Worm (Caenorhabditis elegans) whole organism, late embryonic: ENCODE results near the gene ndc-80.

Experiments
- C08G9.2 ChIP-seq: sonication (generic microtip); optimal IDR thresholded peaks from 2 replicates; lab custom pipeline; 2016; ENCODE audit warnings: mild to moderate bottlenecking, missing genetic modification characterization, moderate library complexity, missing compliant biosample characterization
- C38D4.7 ChIP-seq: fragments of 200-800 bp; sonication (Bioruptor generic); optimal IDR thresholded peaks from 2 replicates; lab custom pipeline; 2018; ENCODE audit warnings: mild to moderate bottlenecking, missing genetic modification characterization, moderate library complexity, missing compliant biosample characterization
- F13H6.1 ChIP-seq: sonication (generic microtip); optimal IDR thresholded peaks from 2 replicates; lab custom pipeline; 2016; ENCODE audit warnings: missing genetic modification characterization, missing compliant biosample characterization
- K02D7.2 ChIP-seq: sonication (generic microtip); optimal IDR thresholded peaks from 2 replicates; lab custom pipeline; 2017; ENCODE audit warnings: mild to moderate bottlenecking, missing genetic modification characterization, missing compliant biosample characterization
- K09A11.1 ChIP-seq: sonication (generic microtip); optimal IDR thresholded peaks from 2 replicates; lab custom pipeline; 2017; ENCODE audit warnings: antibody characterized with exemption, mild to moderate bottlenecking, missing genetic modification characterization, missing compliant biosample characterization; ENCODE audit not compliant: insufficient read depth
- T23F11.4 ChIP-seq: fragments of 200-800 bp; sonication (Bioruptor generic); optimal IDR thresholded peaks from 2 replicates; lab custom pipeline; 2018; ENCODE audit warnings: mild to moderate bottlenecking, missing genetic modification characterization, missing compliant biosample characterization
- ahr-1 ChIP-seq: sonication (generic microtip); optimal IDR thresholded peaks from 2 replicates; lab custom pipeline; 2016; ENCODE audit warnings: missing genetic modification characterization, missing compliant biosample characterization
- ceh-19 ChIP-seq: fragments of 200-800 bp; sonication (Bioruptor generic); optimal IDR thresholded peaks from 2 replicates; lab custom pipeline; 2018; ENCODE audit warnings: mild to moderate bottlenecking, missing genetic modification characterization, missing compliant biosample characterization
- ceh-24 ChIP-seq: sonication (generic microtip); optimal IDR thresholded peaks from 2 replicates; lab custom pipeline; 2016; ENCODE audit warnings: mild to moderate bottlenecking, missing genetic modification characterization, missing compliant biosample characterization
- ceh-30 ChIP-seq: fragments of 150-350 bp; optimal IDR thresholded peaks from 2 replicates; lab custom pipeline; 2014; ENCODE audit warnings: missing biosample characterization, missing genetic modification characterization
- ceh-31 ChIP-seq: sonication (generic microtip); optimal IDR thresholded peaks from 2 replicates; lab custom pipeline; 2016; ENCODE audit warnings: missing genetic modification characterization, missing compliant biosample characterization
- ceh-45 ChIP-seq: fragments of 200-800 bp; sonication (Bioruptor generic); IDR thresholded peaks from 2 replicates; pipeline ENCODE4 v1.3.6; 2022; ENCODE audit warnings: missing genetic modification reagents, missing genetic modification characterization, missing compliant biosample characterization
- ceh-9 ChIP-seq: sonication (generic microtip); optimal IDR thresholded peaks from 2 replicates; lab custom pipeline; 2016; ENCODE audit warnings: mild to moderate bottlenecking, missing genetic modification characterization, inconsistent platforms, missing compliant biosample characterization
- elt-2 ChIP-seq: sonication (generic microtip); optimal IDR thresholded peaks from 2 replicates; lab custom pipeline; 2016; ENCODE audit warnings: missing genetic modification reagents, missing genetic modification characterization, missing compliant biosample characterization
- ets-4 ChIP-seq: sonication (generic microtip); optimal IDR thresholded peaks from 2 replicates; lab custom pipeline; 2016; ENCODE audit warnings: missing genetic modification characterization, missing compliant biosample characterization
- eyg-1 ChIP-seq: sonication (generic microtip); optimal IDR thresholded peaks from 2 replicates; lab custom pipeline; 2016; ENCODE audit warnings: missing genotype, missing genetic modification characterization, missing compliant biosample characterization
- fkh-10 ChIP-seq: fragments of 150-350 bp; optimal IDR thresholded peaks from 2 replicates; lab custom pipeline; 2014; ENCODE audit warnings: missing biosample characterization, missing genetic modification reagents, missing genetic modification characterization
- hlh-30 ChIP-seq: sonication (generic microtip); optimal IDR thresholded peaks from 2 replicates; lab custom pipeline; 2017; ENCODE audit warnings: antibody characterized with exemption, missing genetic modification characterization, missing compliant biosample characterization; ENCODE audit not compliant: insufficient read depth
- hlh-8 ChIP-seq: sonication (generic microtip); optimal IDR thresholded peaks from 2 replicates; lab custom pipeline; 2016; ENCODE audit warnings: missing genotype, missing genetic modification characterization, missing compliant biosample characterization
- nhr-11 ChIP-seq: fragments of 150-350 bp; optimal IDR thresholded peaks from 2 replicates; lab custom pipeline; 2014; ENCODE audit warnings: missing biosample characterization, missing genetic modification characterization
- nhr-232 ChIP-seq: sonication (generic microtip); optimal IDR thresholded peaks from 2 replicates; lab custom pipeline; 2016; ENCODE audit warnings: missing genetic modification characterization, missing compliant biosample characterization
- pat-9 ChIP-seq: fragments of 200-800 bp; sonication (Bioruptor generic); optimal IDR thresholded peaks from 2 replicates; lab custom pipeline; 2018; ENCODE audit warnings: mild to moderate bottlenecking, missing genetic modification characterization, moderate library complexity, missing compliant biosample characterization
- pha-2 ChIP-seq: sonication (generic microtip); optimal IDR thresholded peaks from 2 replicates; lab custom pipeline; 2017; ENCODE audit warnings: mild to moderate bottlenecking, missing genetic modification characterization, missing compliant biosample characterization
- pha-4 ChIP-seq: fragments of 150-350 bp; optimal IDR thresholded peaks from 2 replicates; lab custom pipeline; 2018; ENCODE audit warnings: missing biosample characterization, missing genetic modification reagents, missing genetic modification characterization
- pqm-1 ChIP-seq: sonication (generic microtip); optimal IDR thresholded peaks from 2 replicates; lab custom pipeline; 2016; ENCODE audit warnings: missing genetic modification characterization, missing compliant biosample characterization
- rnt-1 ChIP-seq: sonication (generic microtip); optimal IDR thresholded peaks from 2 replicates; lab custom pipeline; 2016; ENCODE audit warnings: missing genetic modification characterization, missing compliant biosample characterization
- sox-2 ChIP-seq: fragments of 200-800 bp; sonication (Bioruptor generic); IDR thresholded peaks from 2 replicates; pipeline ENCODE4 v1.3.6; 2022; ENCODE audit warnings: missing genetic modification reagents, missing genetic modification characterization, missing compliant biosample characterization
- syd-9 ChIP-seq: sonication (generic microtip); optimal IDR thresholded peaks from 2 replicates; lab custom pipeline; 2016; ENCODE audit warnings: mild to moderate bottlenecking, missing genetic modification characterization, moderate library complexity, missing compliant biosample characterization
- tbx-2 ChIP-seq: sonication (generic microtip); optimal IDR thresholded peaks from 2 replicates; lab custom pipeline; 2016; ENCODE audit warnings: missing genetic modification characterization, missing compliant biosample characterization
- tbx-7 ChIP-seq: sonication (generic microtip); optimal IDR thresholded peaks from 2 replicates; lab custom pipeline; 2016; ENCODE audit warnings: missing genotype, missing genetic modification characterization, missing compliant biosample characterization
- unc-3 ChIP-seq, 2 experiments: fragments of 200-800 bp in 1 of 2; sonication (Bioruptor generic) in 1 of 2; sonication (generic microtip) in 1 of 2; conservative IDR thresholded peaks in 1 of 2; optimal IDR thresholded peaks in 1 of 2; 2 replicates each; pipeline versions ENCODE4 v1.3.6 to Lab custom; 2016 to 2022; ENCODE audit warnings: missing compliant biosample characterization in 2 of 2, missing genetic modification characterization in 2 of 2, missing genetic modification reagents in 1 of 2
- unc-42 ChIP-seq: sonication (generic microtip); optimal IDR thresholded peaks from 2 replicates; lab custom pipeline; 2016; ENCODE audit warnings: missing genotype, missing genetic modification characterization, missing compliant biosample characterization
- unc-55 ChIP-seq: sonication (generic microtip); optimal IDR thresholded peaks from 2 replicates; lab custom pipeline; 2017; ENCODE audit warnings: missing biosample characterization, missing genetic modification reagents, missing genetic modification characterization
- unc-86 ChIP-seq: sonication (generic microtip); optimal IDR thresholded peaks from 2 replicates; lab custom pipeline; 2016; ENCODE audit warnings: missing genetic modification characterization, missing compliant biosample characterization
- zip-5 ChIP-seq: sonication (generic microtip); optimal IDR thresholded peaks from 2 replicates; lab custom pipeline; 2016; ENCODE audit warnings: missing genetic modification characterization, missing compliant biosample characterization

The ndc-80 gene

ce11 chrIV:10111441-10111840, 25.5 kb downstream of the ndc-80 start, which contains the start of gene spch-1:
TSS of gene spch-1 (minus strand) at chrIV:10111541.
- TF ChIP-seq K02D7.2 (tag; lab: Kevin White, UChicago) (no peak), K09A11.1 (tag; lab: Kevin White, UChicago) (no peak), elt-2 (tag; lab: Kevin White, UChicago) (no peak), unc-42 (tag; lab: Kevin White, UChicago) (no peak), zip-5 (no peak), ceh-45 (GFP tag; lab: Robert Waterston, UW) (no peak), C08G9.2 (tag; lab: Kevin White, UChicago) (no peak), rnt-1 (no peak), tbx-7 (tag; lab: Kevin White, UChicago) (no peak)

- TF ChIP-seq T23F11.4 (GFP tag; lab: Kevin White, UChicago) (no peak), hlh-30 (tag; lab: Kevin White, UChicago) (no peak), eyg-1 (tag; lab: Kevin White, UChicago) (no peak), unc-86 (tag; lab: Kevin White, UChicago) (no peak), unc-3 (GFP tag; conservative IDR thresholded peaks at IDR 0.05; lab: Robert Waterston, UW) (no peak), unc-3 (tag; optimal IDR thresholded peaks at IDR 0.05; lab: Kevin White, UChicago) (no peak)
Observed at ce11 chrIV:10112570-10112969, 26.6 kb downstream of the ndc-80 start, which contains the start of gene nsph-3.2. TSS of gene nsph-3.2 (plus strand) at chrIV:10112870.

- no peak for TF ChIP-seq hlh-8 (tag; lab: Kevin White, UChicago)
- TF ChIP-seq pqm-1 (tag; lab: Kevin White, UChicago): no peak
- TF ChIP-seq ceh-30 (tag; lab: Kevin White, UChicago): no peak
- no peak for TF ChIP-seq pha-2 (tag; lab: Kevin White, UChicago)
- TF ChIP-seq fkh-10 (GFP tag; lab: Kevin White, UChicago): no peak
- TF ChIP-seq unc-55: no peak
- no peak for TF ChIP-seq ets-4
- TF ChIP-seq ceh-45 (GFP tag; lab: Robert Waterston, UW): no peak
- TF ChIP-seq ceh-24: no peak
- no peak for TF ChIP-seq pha-4 (tag; lab: Kevin White, UChicago)
- TF ChIP-seq nhr-232 (tag; lab: Kevin White, UChicago): no peak
- no peak for TF ChIP-seq sox-2 (GFP tag; lab: Robert Waterston, UW)
- no peak for TF ChIP-seq tbx-2 (tag; lab: Kevin White, UChicago)
- no peak for TF ChIP-seq ahr-1
Observed at ce11 chrIV:10115142-10115541, 29.2 kb downstream of the ndc-80 start, which contains the start of gene C04G2.10. TSS of gene C04G2.10 (plus strand) at chrIV:10115442.

- TF ChIP-seq eyg-1 (tag; lab: Kevin White, UChicago): no peak
- TF ChIP-seq pat-9 (tag; lab: Kevin White, UChicago): no peak
- TF ChIP-seq, all 69 proteins: peak for 0
Observed at ce11 chrIV:10116765-10117164, 30.8 kb downstream of the ndc-80 start.

- TF ChIP-seq hlh-30 (tag; lab: Kevin White, UChicago): no peak
Observed at ce11 chrIV:10122205-10122604, 36.3 kb downstream of the ndc-80 start, which contains the start of gene irld-21. TSS of gene irld-21 (minus strand) at chrIV:10122305.

ce11 chrIV:10126544-10126943, 40.6 kb downstream of the ndc-80 start, which contains the start of gene ctf-18:
TSS of gene ctf-18 (minus strand) at chrIV:10126644.
- TF ChIP-seq unc-3 (GFP tag; conservative IDR thresholded peaks at IDR 0.05; lab: Robert Waterston, UW) (no peak), unc-3 (tag; optimal IDR thresholded peaks at IDR 0.05; lab: Kevin White, UChicago) (no peak), nhr-11 (no peak), ceh-9 (tag; lab: Kevin White, UChicago) (no peak), syd-9 (tag; lab: Kevin White, UChicago) (no peak), unc-55 (no peak), ceh-19 (no peak), ceh-31 (no peak), ahr-1 (no peak), fkh-10 (GFP tag; lab: Kevin White, UChicago) (no peak), F13H6.1 (no peak), C38D4.7 (no peak), tbx-2 (tag; lab: Kevin White, UChicago) (no peak), K09A11.1 (tag; lab: Kevin White, UChicago) (no peak), elt-2 (tag; lab: Kevin White, UChicago) (no peak), ceh-24 (no peak)
